Fruit fly (Drosophila melanogaster) whole organism, embryonic: Measurements from ENCODE around the gene CG5776.

Experiments
- Adf1 ChIP-seq: fragments of 200-800 bp; sonication (Bioruptor generic); IDR thresholded peaks from 2 replicates; pipeline ENCODE4 v1.3.6; 2022; ENCODE audit warnings: missing biosample characterization, missing genetic modification characterization
- Antp ChIP-seq: fragments of 200-800 bp; sonication (Bioruptor generic); optimal IDR thresholded peaks from 3 replicates; lab custom pipeline; 2016; ENCODE audit warnings: missing biosample characterization, missing genetic modification characterization
- Atf-2 ChIP-seq: fragments of 200-800 bp; sonication (Bioruptor generic); optimal IDR thresholded peaks from 2 replicates; lab custom pipeline; 2016; ENCODE audit warnings: missing biosample characterization, missing genetic modification characterization
- CG17912 ChIP-seq: fragments of 200-800 bp; sonication (Bioruptor generic); optimal IDR thresholded peaks from 2 replicates; lab custom pipeline; 2018; ENCODE audit warnings: missing biosample characterization, mild to moderate bottlenecking, missing genetic modification characterization
- CG3281 ChIP-seq: fragments of 200-800 bp; sonication (Bioruptor generic); optimal IDR thresholded peaks from 3 replicates; lab custom pipeline; 2017; ENCODE audit warnings: missing biosample characterization, mild to moderate bottlenecking, missing genetic modification characterization
- CG6765 ChIP-seq: fragments of 200-800 bp; sonication (Bioruptor generic); optimal IDR thresholded peaks from 3 replicates; lab custom pipeline; 2017; ENCODE audit warnings: missing biosample characterization, mild to moderate bottlenecking, missing genetic modification characterization
- CG8290 ChIP-seq, 3 experiments: fragments of 200-800 bp; sonication (Bioruptor generic); optimal IDR thresholded peaks; 2 replicates each; lab custom pipeline; 2016 to 2019; ENCODE audit warnings: missing biosample characterization in 3 of 3, missing genetic modification characterization in 3 of 3, mild to moderate bottlenecking in 2 of 3, moderate library complexity in 1 of 3
- CG8478 ChIP-seq: fragments of >200 bp; optimal IDR thresholded peaks from 2 replicates; lab custom pipeline; 2018
- Deaf1 ChIP-seq: fragments of 200-800 bp; optimal IDR thresholded peaks from 3 replicates; lab custom pipeline; 2019; ENCODE audit warnings: missing biosample characterization, mild to moderate bottlenecking, missing genetic modification characterization, moderate library complexity
- Six4 ChIP-seq: fragments of 200-800 bp; sonication (Bioruptor generic); optimal IDR thresholded peaks from 2 replicates; lab custom pipeline; 2016; ENCODE audit warnings: missing biosample characterization, missing genetic modification characterization
- bsh ChIP-seq, 2 experiments: fragments of 200-800 bp; sonication (Bioruptor generic); optimal IDR thresholded peaks; 2 replicates each; lab custom pipeline; 2017 to 2018; ENCODE audit warnings: mild to moderate bottlenecking in 2 of 2, missing biosample characterization in 2 of 2, missing genetic modification characterization in 2 of 2, moderate library complexity in 1 of 2
- chinmo ChIP-seq: fragments of 200-800 bp; sonication (Bioruptor generic); IDR thresholded peaks from 4 replicates; pipeline ENCODE4 v1.3.6; 2022; ENCODE audit warnings: missing biosample characterization, missing genetic modification characterization; ENCODE audit not compliant: partially characterized antibody
- tap ChIP-seq: fragments of 200-800 bp; optimal IDR thresholded peaks from 3 replicates; lab custom pipeline; 2019; ENCODE audit warnings: missing biosample characterization, mild to moderate bottlenecking, missing genetic modification characterization, moderate library complexity

- TF ChIP-seq Adf1 (GFP tag; lab: Robert Waterston, UW) (no peak), CG8290 (GFP tag; optimal IDR thresholded peaks at IDR 0.05; lab: Kevin White, UChicago) (no peak), CG8290 (tag; optimal IDR thresholded peaks at IDR 0.05; lab: Kevin White, UChicago) (no peak), tap (no peak), CG8478 (lab: Kevin White, UChicago) (no peak), chinmo (GFP tag; lab: Robert Waterston, UW) (no peak), Six4 (no peak), Antp (GFP tag; lab: Kevin White, UChicago) (no peak), CG6765 (GFP tag; lab: Kevin White, UChicago) (no peak), bsh (GFP tag; optimal IDR thresholded peaks at IDR 0.05; lab: Kevin White, UChicago) (no peak), Atf-2 (GFP tag; lab: Kevin White, UChicago) (no peak), CG3281 (no peak), Deaf1 (tag; lab: Kevin White, UChicago) (no peak), CG17912 (GFP tag; lab: Kevin White, UChicago) (no peak)
Measured at dm6 chr2L:12656865-12657264, 47.4 kb downstream of the CG5776 start, which contains the start of gene pdm2.
